Fruit fly (Drosophila melanogaster): Measurements from ENCODE around the gene CG17776.
A peak's percentile ranks its signal among the peaks of the same experiment; 100 is the strongest.

CG17776 gene

DNA sequence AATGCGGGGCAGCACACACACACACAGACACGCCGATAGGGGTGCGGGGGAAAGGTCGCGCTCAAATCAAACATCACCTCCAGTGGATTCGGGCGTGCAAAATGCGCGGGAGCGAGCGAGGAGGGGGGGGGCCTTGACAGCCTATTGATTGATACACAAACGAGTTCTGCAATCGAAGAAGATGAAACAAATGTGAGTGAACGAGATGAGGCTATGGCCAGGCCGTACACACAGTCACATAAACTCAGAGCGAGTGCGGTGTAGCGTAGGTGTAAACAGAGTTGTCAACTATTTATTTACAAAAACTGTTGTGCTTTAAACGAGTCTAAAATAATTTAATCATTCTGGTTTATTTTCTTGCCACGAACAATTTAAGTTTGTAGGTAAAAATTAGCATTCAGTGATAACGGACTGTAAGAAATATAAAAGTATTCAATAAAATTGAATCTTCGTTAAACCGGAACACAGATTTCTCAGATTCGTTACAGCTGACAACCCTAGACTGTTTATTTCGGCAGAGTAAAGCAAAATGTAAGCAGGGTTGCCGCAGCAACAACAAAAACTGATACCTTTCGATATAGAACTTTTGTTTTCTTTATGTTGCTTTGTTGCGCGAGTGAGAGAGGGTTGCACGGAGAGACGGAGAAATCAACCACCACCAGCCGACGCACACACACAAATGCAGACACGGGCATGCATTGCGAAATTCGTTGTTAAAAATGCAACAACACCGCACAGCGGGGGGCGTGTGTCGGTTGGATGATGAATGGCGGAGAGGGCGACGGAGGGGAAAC, 49.4 kb upstream of the CG17776 start (continued):
- TF ChIP-seq peb (GFP tag; IDR thresholded peaks at IDR 0.05) (peak; percentile 70; the same call in 1 of the 2 replicates), gcm (GFP tag; optimal IDR thresholded peaks at IDR 0.05) (peak; percentile 86), ci (GFP tag; IDR thresholded peaks at IDR 0.05) (peak; percentile 87), lbe (GFP tag; optimal IDR thresholded peaks at IDR 0.05) (peak; percentile 75), ERR (GFP tag; optimal IDR thresholded peaks at IDR 0.05) (peak; percentile 70), CG1603 (tag; optimal IDR thresholded peaks at IDR 0.05) (peak; percentile 90), usp (GFP tag; optimal IDR thresholded peaks at IDR 0.05) (no peak), CG3995 (GFP tag; optimal IDR thresholded peaks at IDR 0.05) (peak; percentile 60), pros (GFP tag; optimal IDR thresholded peaks at IDR 0.05) (peak; percentile 94), dmrt11E (tag; optimal IDR thresholded peaks at IDR 0.05) (peak; percentile 88), inv (GFP tag; IDR thresholded peaks at IDR 0.05; ENCODE audit: partially characterized antibody) (no peak), CG8765 (GFP tag; IDR thresholded peaks at IDR 0.05) (peak; percentile 57; the same call in 1 of the 2 replicates), CG6854 (GFP tag; optimal IDR thresholded peaks at IDR 0.05) (peak; percentile 93), lab (GFP tag; optimal IDR thresholded peaks at IDR 0.05) (peak; percentile 95), CG17612 (GFP tag; IDR thresholded peaks at IDR 0.05) (peak; percentile 28; the same call in 1 of the 2 replicates), Hr39 (optimal IDR thresholded peaks at IDR 0.05) (no peak), shn (GFP tag; optimal IDR thresholded peaks at IDR 0.05) (peak; percentile 54), dm (GFP tag; optimal IDR thresholded peaks at IDR 0.05) (peak; percentile 62), E2f2 (GFP tag; IDR thresholded peaks at IDR 0.05) (peak; percentile 67), wor (GFP tag; IDR thresholded peaks at IDR 0.05) (peak; percentile 53; the same call in 1 of the 2 replicates), CG7745 (tag; optimal IDR thresholded peaks at IDR 0.05) (peak; percentile 42), p53 (GFP tag; optimal IDR thresholded peaks at IDR 0.05) (peak; percentile 51), Hr78 (GFP tag; optimal IDR thresholded peaks at IDR 0.05) (peak in 1 of 2 experiments; percentile 82), ssp (GFP tag; IDR thresholded peaks at IDR 0.05) (peak; percentile 69), zen (tag; optimal IDR thresholded peaks at IDR 0.05) (peak; percentile 81), NC2β (GFP tag; optimal IDR thresholded peaks at IDR 0.05) (peak; percentile 64), kah (GFP tag; optimal IDR thresholded peaks at IDR 0.05) (peak; percentile 79), Atf-2 (GFP tag; optimal IDR thresholded peaks at IDR 0.05) (peak; percentile 83), mirr (GFP tag; optimal IDR thresholded peaks at IDR 0.05) (peak; percentile 75), vfl (GFP tag; optimal IDR thresholded peaks at IDR 0.05) (peak; percentile 42), gcm2 (GFP tag; optimal IDR thresholded peaks at IDR 0.05) (peak; percentile 72), CG8281 (tag; optimal IDR thresholded peaks at IDR 0.05) (peak; percentile 79), CG2889 (GFP tag; IDR thresholded peaks at IDR 0.05) (peak; percentile 74; the same call in 1 of the 3 replicates), kay (GFP tag; optimal IDR thresholded peaks at IDR 0.05) (peak; percentile 75), CG17829 (tag; optimal IDR thresholded peaks at IDR 0.05) (peak; percentile 94), Myb (GFP tag; optimal IDR thresholded peaks at IDR 0.05) (peak; percentile 59), al (GFP tag; IDR thresholded peaks at IDR 0.05) (peak; percentile 79), dysf (GFP tag; IDR thresholded peaks at IDR 0.05) (peak; percentile 92), CG12942 (GFP tag; optimal IDR thresholded peaks at IDR 0.05) (peak; percentile 73), Lpt (GFP tag; optimal IDR thresholded peaks at IDR 0.05) (no peak), CG9797 (GFP tag; optimal IDR thresholded peaks at IDR 0.05) (peak; percentile 0), CG10431 (GFP tag; optimal IDR thresholded peaks at IDR 0.05) (peak; percentile 74), CG7928 (GFP tag; optimal IDR thresholded peaks at IDR 0.05) (peak; percentile 50), cad (GFP tag; optimal IDR thresholded peaks at IDR 0.05) (no peak), CG3407 (GFP tag; optimal IDR thresholded peaks at IDR 0.05) (peak; percentile 67), Camta (GFP tag; optimal IDR thresholded peaks at IDR 0.05) (peak; percentile 88), CG13123 (GFP tag; optimal IDR thresholded peaks at IDR 0.05) (peak; percentile 71), tll (GFP tag; optimal IDR thresholded peaks at IDR 0.05) (peak in 1 of 2 experiments; percentile 3), MESR4 (GFP tag; optimal IDR thresholded peaks at IDR 0.05) (peak; percentile 17)
